Worm (Caenorhabditis elegans): ENCODE measurements around the gene acr-7.
A peak's percentile ranks its signal among the peaks of the same experiment; 100 is the strongest.

acr-7 gene

ce11 chrII:7855619-7856018, 6.0 kb upstream of the acr-7 start, which contains the start of gene mdmh-35:
mdmh-35 (minus strand) TSS chrII:7855719.
- no peak for TF ChIP-seq pha-2 (tag; optimal IDR thresholded peaks at IDR 0.05)
- no peak for TF ChIP-seq ama-1 (optimal IDR thresholded peaks at IDR 0.05)

ce11 chrII:7854942-7855341, 5.3 kb upstream of the acr-7 start, which contains the start of gene mdt-10:
mdt-10 (minus strand) TSS chrII:7855042.
- TF ChIP-seq unc-42 (tag; optimal IDR thresholded peaks at IDR 0.05) (no peak), pag-3 (tag; optimal IDR thresholded peaks at IDR 0.05; ENCODE audit: borderline replicate concordance) (no peak), K02D7.2 (tag; optimal IDR thresholded peaks at IDR 0.05) (no peak), sox-4 (tag; optimal IDR thresholded peaks at IDR 0.05) (no peak), sdc-2 (tag; optimal IDR thresholded peaks at IDR 0.05) (no peak), ceh-34 (tag; optimal IDR thresholded peaks at IDR 0.05) (no peak), ttx-3 (tag; optimal IDR thresholded peaks at IDR 0.05) (no peak), ceh-14 (tag; optimal IDR thresholded peaks at IDR 0.05) (no peak), ama-1 (optimal IDR thresholded peaks at IDR 0.05) (no peak), hlh-6 (tag; optimal IDR thresholded peaks at IDR 0.05) (no peak), ceh-48 (tag; optimal IDR thresholded peaks at IDR 0.05) (no peak), rnt-1 (tag; optimal IDR thresholded peaks at IDR 0.05) (no peak)

DNA sequence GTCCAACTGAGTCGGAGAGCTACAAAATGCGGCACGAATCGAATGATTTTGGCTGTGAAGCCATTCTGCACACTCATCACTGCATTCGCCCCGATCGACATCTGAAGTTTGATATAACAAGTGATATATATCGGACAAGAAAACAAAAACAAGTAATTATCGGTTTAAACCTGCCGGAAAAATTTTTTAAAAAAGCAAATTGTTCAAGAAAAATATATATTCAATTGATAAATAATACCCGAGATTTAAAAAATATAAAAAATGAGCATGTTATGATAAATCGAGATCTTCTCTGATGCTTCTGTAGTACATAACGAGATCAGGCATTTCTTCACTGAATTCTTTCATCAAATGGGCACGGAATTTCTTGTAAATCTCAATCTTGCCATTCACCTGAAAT, 4.1 kb upstream of the acr-7 start, which contains the start of gene T09A5.5:
T09A5.5 (minus strand) TSS at position 101 of the 400 bp plus-strand sequence.
- no peak for TF ChIP-seq unc-86 (tag; optimal IDR thresholded peaks at IDR 0.05)
- no peak for TF ChIP-seq odd-2 (tag; optimal IDR thresholded peaks at IDR 0.05)
- TF ChIP-seq ceh-6 (GFP tag; optimal IDR thresholded peaks at IDR 0.05), result no peak
- no peak for TF ChIP-seq dve-1 (tag; optimal IDR thresholded peaks at IDR 0.05)
- TF ChIP-seq pat-9 (tag; optimal IDR thresholded peaks at IDR 0.05), result no peak
- no peak for TF ChIP-seq ceh-14 (tag; optimal IDR thresholded peaks at IDR 0.05)
- TF ChIP-seq nfya-1 (tag; optimal IDR thresholded peaks at IDR 0.05), result no peak
- no peak for TF ChIP-seq dmd-4 (tag; optimal IDR thresholded peaks at IDR 0.05; ENCODE audit: borderline replicate concordance)

DNA sequence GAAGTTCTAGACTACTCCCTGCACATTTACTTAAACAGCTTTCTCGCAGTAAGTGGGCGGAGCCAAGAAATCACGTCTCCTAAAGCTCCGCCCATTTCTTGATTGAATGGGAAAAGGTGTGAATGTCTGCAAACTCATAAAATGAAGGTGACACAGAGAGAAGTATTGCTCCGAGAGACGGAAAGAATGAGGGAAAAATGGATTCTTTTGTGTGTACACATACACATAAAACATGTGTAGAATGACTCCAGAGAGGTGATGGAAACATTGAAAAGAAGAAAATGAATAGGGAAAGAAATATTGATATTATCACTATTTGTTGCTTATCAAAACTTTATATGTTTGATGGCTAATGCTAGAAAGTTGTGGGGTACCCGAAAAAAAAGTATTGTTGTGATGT, 1.9 kb upstream of the acr-7 start:
- TF ChIP-seq ceh-14 (tag; optimal IDR thresholded peaks at IDR 0.05) (peak; percentile 3), pag-3 (tag; optimal IDR thresholded peaks at IDR 0.05; ENCODE audit: borderline replicate concordance) (no peak)

- no peak for TF ChIP-seq mec-3 (tag; optimal IDR thresholded peaks at IDR 0.05; ENCODE audit: borderline replicate concordance)
- TF ChIP-seq hlh-30 (tag; optimal IDR thresholded peaks at IDR 0.05; ENCODE audit: insufficient read depth), result no peak
- TF ChIP-seq ceh-6 (GFP tag; optimal IDR thresholded peaks at IDR 0.05), result no peak
- TF ChIP-seq elt-4 (tag; optimal IDR thresholded peaks at IDR 0.05), result no peak
- peak; percentile 7 for TF ChIP-seq rnt-1 (tag; optimal IDR thresholded peaks at IDR 0.05)
- no peak for TF ChIP-seq ceh-22 (tag; optimal IDR thresholded peaks at IDR 0.05)
These were observed 978 bp upstream of the acr-7 start for ce11 chrII:7850575-7850974.

ce11 chrII:7845571-7846236, 3.9 kb downstream of the acr-7 start, which contains the start of gene T09A5.4:
T09A5.4 (plus strand) TSS chrII:7846186.
- TF ChIP-seq hlh-8 (tag; optimal IDR thresholded peaks at IDR 0.05) (no peak), unc-42 (tag; optimal IDR thresholded peaks at IDR 0.05) (no peak), unc-3 (GFP tag; conservative IDR thresholded peaks at IDR 0.05) (no peak), unc-3 (tag; optimal IDR thresholded peaks at IDR 0.05) (no peak), odd-2 (tag; optimal IDR thresholded peaks at IDR 0.05) (no peak), pros-1 (tag; optimal IDR thresholded peaks at IDR 0.05) (no peak), C08G9.2 (tag; optimal IDR thresholded peaks at IDR 0.05) (no peak), ceh-22 (tag; optimal IDR thresholded peaks at IDR 0.05) (no peak), fkh-10 (GFP tag; optimal IDR thresholded peaks at IDR 0.05) (no peak), pha-4 (tag; optimal IDR thresholded peaks at IDR 0.05) (no peak), hlh-13 (GFP tag; optimal IDR thresholded peaks at IDR 0.05) (no peak), fkh-6 (tag; optimal IDR thresholded peaks at IDR 0.05) (no peak), ahr-1 (tag; optimal IDR thresholded peaks at IDR 0.05) (no peak), hlh-15 (tag; optimal IDR thresholded peaks at IDR 0.05) (no peak), ceh-24 (tag; optimal IDR thresholded peaks at IDR 0.05) (no peak), K02D7.2 (tag; optimal IDR thresholded peaks at IDR 0.05) (no peak), ceh-18 (tag; optimal IDR thresholded peaks at IDR 0.05) (no peak), Y22D7AL.16 (tag; optimal IDR thresholded peaks at IDR 0.05) (no peak)
